Fruit fly (Drosophila melanogaster) whole organism, wandering third instar larva: ENCODE data around the gene Sid.

ENCODE experiments used
- Abd-B ChIP-seq: fragments of >200 bp; optimal IDR thresholded peaks from 2 replicates; lab custom pipeline; 2017; ENCODE audit warnings: missing biosample characterization, missing genetic modification characterization
- CG32264 ChIP-seq: fragments of 200-800 bp; sonication (Bioruptor generic); optimal IDR thresholded peaks from 2 replicates; lab custom pipeline; 2016; ENCODE audit warnings: missing biosample characterization, missing genetic modification characterization
- CG9705 ChIP-seq: fragments of 200-800 bp; sonication (Bioruptor generic); optimal IDR thresholded peaks from 2 replicates; lab custom pipeline; 2018; ENCODE audit warnings: missing biosample characterization, mild to moderate bottlenecking, missing genetic modification characterization
- CrebA ChIP-seq: fragments of 200-800 bp; sonication (Bioruptor generic); optimal IDR thresholded peaks from 2 replicates; lab custom pipeline; 2016; ENCODE audit warnings: missing biosample characterization, mild to moderate bottlenecking, missing genetic modification characterization, borderline replicate concordance
- Dfd ChIP-seq: fragments of >200 bp; optimal IDR thresholded peaks from 2 replicates; lab custom pipeline; 2017; ENCODE audit warnings: missing biosample characterization, missing genetic modification characterization
- Dif ChIP-seq: fragments of 200-275, 200-300 bp; sonication (Bioruptor generic); optimal IDR thresholded peaks from 2 replicates; lab custom pipeline; 2018; ENCODE audit warnings: missing biosample characterization, missing genetic modification characterization; ENCODE audit not compliant: partially characterized antibody
- GATAd ChIP-seq: sonication (Bioruptor generic); optimal IDR thresholded peaks from 2 replicates; lab custom pipeline; 2016; ENCODE audit warnings: missing biosample characterization, missing genetic modification characterization
- HLH106 ChIP-seq: fragments of 200-800 bp; optimal IDR thresholded peaks from 3 replicates; lab custom pipeline; 2019; ENCODE audit warnings: missing biosample characterization, mild to moderate bottlenecking, missing genetic modification characterization, moderate library complexity
- Hnf4 ChIP-seq: fragments of 200-800 bp; sonication (Bioruptor generic); optimal IDR thresholded peaks from 2 replicates; lab custom pipeline; 2016; ENCODE audit warnings: missing biosample characterization, mild to moderate bottlenecking, missing genetic modification characterization
- Hr78 ChIP-seq: fragments of >200 bp; optimal IDR thresholded peaks from 2 replicates; lab custom pipeline; 2017; ENCODE audit warnings: missing biosample characterization, missing genetic modification characterization
- Hr83 ChIP-seq: fragments of 200-300 bp; sonication (Bioruptor generic); optimal IDR thresholded peaks from 2 replicates; lab custom pipeline; 2016; ENCODE audit warnings: missing biosample characterization, mild to moderate bottlenecking, missing genetic modification characterization, moderate library complexity; ENCODE audit not compliant: poor library complexity, severe bottlenecking
- Jra ChIP-seq: sonication (Bioruptor generic); optimal IDR thresholded peaks from 2 replicates; lab custom pipeline; 2016; ENCODE audit warnings: missing biosample characterization, missing genetic modification characterization
- Mio ChIP-seq: sonication (Bioruptor generic); optimal IDR thresholded peaks from 2 replicates; lab custom pipeline; 2016; ENCODE audit warnings: missing biosample characterization, missing genetic modification characterization
- Myc ChIP-seq: fragments of >200 bp; optimal IDR thresholded peaks from 2 replicates; lab custom pipeline; 2017
- N ChIP-seq: fragments of >200 bp; optimal IDR thresholded peaks from 2 replicates; lab custom pipeline; 2018; ENCODE audit warnings: missing biosample characterization, missing external identifiers, missing genetic modification characterization
- OdsH ChIP-seq: fragments of 200-800 bp; sonication (Bioruptor generic); optimal IDR thresholded peaks from 2 replicates; lab custom pipeline; 2016; ENCODE audit warnings: missing biosample characterization, mild to moderate bottlenecking, missing genetic modification characterization
- Rel ChIP-seq, 2 experiments: fragments of 200-800 bp; sonication (Bioruptor generic) in 1 of 2; optimal IDR thresholded peaks; 2 replicates in 1 of 2; 3 replicates in 1 of 2; lab custom pipeline; 2016 to 2019; ENCODE audit warnings: mild to moderate bottlenecking in 2 of 2, missing biosample characterization in 2 of 2, missing genetic modification characterization in 2 of 2, moderate library complexity in 1 of 2
- Sp1 ChIP-seq: fragments of 200-800 bp; sonication (Bioruptor generic); optimal IDR thresholded peaks from 3 replicates; lab custom pipeline; 2019; ENCODE audit warnings: missing biosample characterization, mild to moderate bottlenecking, missing genetic modification characterization, moderate library complexity
- Vsx2 ChIP-seq: fragments of 200-300, 225-300 bp; sonication (Bioruptor generic); optimal IDR thresholded peaks from 2 replicates; lab custom pipeline; 2018; ENCODE audit warnings: missing biosample characterization, missing genetic modification characterization; ENCODE audit not compliant: partially characterized antibody
- br ChIP-seq: fragments of 200-800 bp; sonication (Bioruptor generic); optimal IDR thresholded peaks from 2 replicates; lab custom pipeline; 2016; ENCODE audit warnings: missing biosample characterization, missing genetic modification characterization
- brk ChIP-seq: fragments of 200-800 bp; sonication (Bioruptor generic); optimal IDR thresholded peaks from 2 replicates; lab custom pipeline; 2016; ENCODE audit warnings: missing biosample characterization, mild to moderate bottlenecking, missing genetic modification characterization
- dl ChIP-seq, 2 experiments: fragments of 175-275, 200-275 bp in 1 of 2; fragments of 200-275 bp in 1 of 2; sonication (Bioruptor generic); optimal IDR thresholded peaks; lab custom pipeline; 2018; ENCODE audit warnings: mild to moderate bottlenecking in 2 of 2, missing biosample characterization in 2 of 2, missing genetic modification characterization in 2 of 2, moderate library complexity in 2 of 2; ENCODE audit not compliant: partially characterized antibody in 2 of 2, insufficient read depth in 1 of 2
- dmrt93B ChIP-seq: fragments of 200-800 bp; sonication (Bioruptor generic); optimal IDR thresholded peaks from 2 replicates; lab custom pipeline; 2018; ENCODE audit warnings: missing biosample characterization, mild to moderate bottlenecking, missing genetic modification characterization
- dsf ChIP-seq: sonication (Bioruptor generic); optimal IDR thresholded peaks from 2 replicates; lab custom pipeline; 2016; ENCODE audit warnings: missing biosample characterization, missing genetic modification characterization, borderline replicate concordance
- ey ChIP-seq: fragments of 200-800 bp; sonication (Bioruptor generic); optimal IDR thresholded peaks from 2 replicates; lab custom pipeline; 2016; ENCODE audit warnings: missing biosample characterization, missing genetic modification characterization
- foxo ChIP-seq, 2 experiments: fragments of 200-800 bp; sonication (Bioruptor generic); optimal IDR thresholded peaks; 2 replicates in 1 of 2; 3 replicates in 1 of 2; lab custom pipeline; 2016 to 2017; ENCODE audit warnings: missing biosample characterization in 2 of 2, missing genetic modification characterization in 2 of 2
- fru ChIP-seq: fragments of 200-800 bp; sonication (Bioruptor generic); optimal IDR thresholded peaks from 3 replicates; lab custom pipeline; 2016; ENCODE audit warnings: missing biosample characterization, mild to moderate bottlenecking, missing genetic modification characterization
- h ChIP-seq: fragments of 200-800 bp; sonication (Bioruptor generic); optimal IDR thresholded peaks from 3 replicates; lab custom pipeline; 2016; ENCODE audit warnings: missing biosample characterization, mild to moderate bottlenecking, missing genetic modification characterization
- jim ChIP-seq: fragments of 175-275, 200-325 bp; sonication (Bioruptor generic); optimal IDR thresholded peaks from 2 replicates; lab custom pipeline; 2016; ENCODE audit warnings: missing biosample characterization, mild to moderate bottlenecking, missing genetic modification characterization
- lola ChIP-seq: fragments of >200 bp; optimal IDR thresholded peaks from 2 replicates; lab custom pipeline; 2017; ENCODE audit warnings: missing biosample characterization, missing genetic modification characterization
- pan ChIP-seq: fragments of >200 bp; optimal IDR thresholded peaks from 2 replicates; lab custom pipeline; 2017
- psq ChIP-seq: fragments of 200-800 bp; sonication (Bioruptor generic); optimal IDR thresholded peaks from 3 replicates; lab custom pipeline; 2017; ENCODE audit warnings: missing biosample characterization, mild to moderate bottlenecking, missing genetic modification characterization, moderate library complexity
- rgr ChIP-seq: fragments of 200-800 bp; sonication (Bioruptor generic); optimal IDR thresholded peaks from 3 replicates; lab custom pipeline; 2016; ENCODE audit warnings: missing biosample characterization, mild to moderate bottlenecking, missing genetic modification characterization
- sage ChIP-seq: fragments of 200-800 bp; sonication (Bioruptor generic); optimal IDR thresholded peaks from 2 replicates; lab custom pipeline; 2016; ENCODE audit warnings: missing biosample characterization, mild to moderate bottlenecking, missing genetic modification characterization
- sv ChIP-seq: fragments of 200-800 bp; sonication (Bioruptor generic); optimal IDR thresholded peaks from 3 replicates; lab custom pipeline; 2016; ENCODE audit warnings: missing biosample characterization, missing genetic modification characterization
- tai ChIP-seq: sonication (Bioruptor generic); optimal IDR thresholded peaks from 2 replicates; lab custom pipeline; 2016; ENCODE audit warnings: missing biosample characterization, missing genetic modification characterization
- usp ChIP-seq: fragments of >200 bp; optimal IDR thresholded peaks from 2 replicates; lab custom pipeline; 2017; ENCODE audit warnings: missing biosample characterization, missing genetic modification characterization
- woc ChIP-seq: sonication (Bioruptor generic); optimal IDR thresholded peaks from 2 replicates; lab custom pipeline; 2016; ENCODE audit warnings: missing biosample characterization, mild to moderate bottlenecking, missing genetic modification characterization

Sid gene

dm6 chr3R:28654596-28654995 lies 15.9 kb upstream of the Sid start:
- TF ChIP-seq Abd-B (GFP tag; lab: Kevin White, UChicago) (no peak), Dfd (no peak), CG32264 (GFP tag; lab: Kevin White, UChicago) (no peak), Hnf4 (GFP tag; lab: Kevin White, UChicago) (no peak), foxo (GFP tag; optimal IDR thresholded peaks at IDR 0.05; lab: Kevin White, UChicago) (no peak), Mio (GFP tag; lab: Kevin White, UChicago) (no peak), ey (GFP tag; lab: Kevin White, UChicago) (no peak), woc (GFP tag; lab: Kevin White, UChicago) (no peak), GATAd (GFP tag; lab: Kevin White, UChicago) (no peak), OdsH (GFP tag; lab: Kevin White, UChicago) (no peak)

DNA sequence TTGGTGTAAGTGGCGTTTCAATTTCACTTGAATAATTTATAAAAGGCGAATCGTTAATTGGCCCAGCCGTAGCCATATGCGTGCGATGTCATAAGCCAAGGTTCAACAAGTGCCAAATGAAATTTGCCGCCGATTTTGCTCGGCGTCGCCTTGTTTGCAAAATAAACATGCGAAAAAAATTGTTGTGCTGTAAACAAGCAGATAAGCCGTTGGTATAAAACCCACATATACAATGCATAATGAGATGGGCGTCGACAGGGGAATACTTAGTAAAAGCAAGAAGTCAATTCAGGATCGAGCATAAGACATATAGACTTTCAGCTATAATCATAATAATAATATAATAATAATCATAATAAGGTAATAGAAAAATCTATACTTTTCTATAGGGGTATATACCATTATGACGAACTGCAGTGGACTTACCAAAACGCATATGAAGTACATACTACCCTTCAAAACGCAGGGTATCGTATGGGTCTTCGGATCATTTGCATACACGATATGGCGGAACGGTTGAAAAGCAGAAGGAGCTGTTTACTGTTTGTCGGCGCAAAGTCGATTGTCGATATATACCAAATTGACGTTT lies 14.3 kb upstream of the Sid start:
- TF ChIP-seq woc (GFP tag; lab: Kevin White, UChicago) (no peak), Jra (GFP tag; lab: Kevin White, UChicago) (no peak), dmrt93B (no peak), HLH106 (tag; lab: Kevin White, UChicago) (peak; percentile 28), dl (GFP tag; optimal IDR thresholded peaks at IDR 0.05; lab: Kevin White, UChicago; ENCODE audit: insufficient read depth in 1 of 2, partially characterized antibody in 2 of 2) (no peak), usp (no peak), Dfd (no peak), brk (GFP tag; lab: Kevin White, UChicago) (no peak), sv (GFP tag; lab: Kevin White, UChicago) (no peak), Hr78 (GFP tag; lab: Kevin White, UChicago) (no peak), Abd-B (GFP tag; lab: Kevin White, UChicago) (no peak), h (peak; percentile 25), Sp1 (GFP tag; lab: Kevin White, UChicago) (no peak), Dif (GFP tag; lab: Kevin White, UChicago) (no peak), foxo (GFP tag; optimal IDR thresholded peaks at IDR 0.05; lab: Kevin White, UChicago) (no peak), rgr (peak; percentile 16), CG32264 (GFP tag; lab: Kevin White, UChicago) (no peak), br (GFP tag; lab: Kevin White, UChicago) (no peak), CrebA (GFP tag; lab: Kevin White, UChicago) (no peak), Vsx2 (GFP tag; lab: Kevin White, UChicago) (no peak), psq (GFP tag; lab: Kevin White, UChicago) (no peak), Hnf4 (GFP tag; lab: Kevin White, UChicago) (no peak), GATAd (GFP tag; lab: Kevin White, UChicago) (no peak), fru (GFP tag; lab: Kevin White, UChicago) (peak; percentile 15), CG9705 (GFP tag; lab: Kevin White, UChicago) (no peak), Hr83 (GFP tag; lab: Kevin White, UChicago) (no peak), pan (lab: Kevin White, UChicago) (no peak), OdsH (GFP tag; lab: Kevin White, UChicago) (peak; percentile 20), N (no peak), jim (GFP tag; lab: Kevin White, UChicago) (no peak), Rel (GFP tag; optimal IDR thresholded peaks at IDR 0.05; lab: Kevin White, UChicago) (no peak), Rel (tag; optimal IDR thresholded peaks at IDR 0.05; lab: Kevin White, UChicago) (no peak), dsf (GFP tag; lab: Kevin White, UChicago) (no peak), Myc (lab: Kevin White, UChicago) (no peak), ey (GFP tag; lab: Kevin White, UChicago) (peak; percentile 9), sage (GFP tag; lab: Kevin White, UChicago) (no peak), Mio (GFP tag; lab: Kevin White, UChicago) (no peak), tai (no peak), lola (no peak)
